Fruit fly (Drosophila melanogaster): ENCODE measurements around the gene CG34265.

DNA sequence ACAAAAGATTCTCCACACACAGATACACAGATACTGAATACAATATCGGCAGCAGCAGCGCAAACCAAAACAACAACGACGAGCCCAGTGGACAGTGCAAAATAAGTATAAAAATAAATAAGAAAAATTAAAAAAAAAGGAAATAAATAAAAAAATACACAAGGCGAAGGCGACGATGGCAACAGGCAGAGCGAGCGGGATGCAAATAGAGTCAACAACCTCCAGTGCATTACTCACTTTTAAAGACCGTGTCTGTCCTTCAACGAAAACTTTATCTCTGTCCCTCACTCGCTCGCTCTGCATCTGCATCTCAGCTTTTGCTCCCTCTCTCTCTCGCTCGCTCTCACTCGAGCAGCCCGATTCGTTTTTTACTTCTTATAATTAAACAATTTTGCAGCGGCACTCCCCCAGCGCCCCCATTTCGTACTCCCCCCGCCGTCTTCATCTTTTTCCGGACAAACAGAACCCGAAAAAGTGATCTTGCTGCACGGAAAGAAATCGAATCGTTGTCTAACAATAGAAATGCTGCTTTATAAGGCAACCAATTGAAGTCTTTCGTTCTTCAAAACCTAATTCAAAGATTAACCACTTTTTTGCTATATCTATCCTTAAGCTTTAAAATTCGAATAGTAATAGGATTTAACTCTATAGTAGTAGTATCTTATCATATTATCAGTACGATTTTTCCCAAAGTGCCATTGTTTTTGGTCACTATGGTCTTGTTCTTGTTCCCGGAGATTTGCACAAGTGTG, 21.7 kb upstream of the CG34265 start:
- TF ChIP-seq pan (optimal IDR thresholded peaks at IDR 0.05) (no peak), CG8478 (optimal IDR thresholded peaks at IDR 0.05) (no peak), usp (GFP tag; optimal IDR thresholded peaks at IDR 0.05) (no peak)
